Fruit fly (Drosophila melanogaster) whole organism, embryonic: ENCODE data around the gene CG33795.

Experiments used
- Abd-B ChIP-seq: fragments of 200-800 bp; sonication (Bioruptor generic); optimal IDR thresholded peaks from 2 replicates; lab custom pipeline; 2018; ENCODE audit warnings: missing biosample characterization, mild to moderate bottlenecking, missing genetic modification characterization, moderate library complexity
- B-H1 ChIP-seq: fragments of 200-800 bp; sonication (Bioruptor generic); IDR thresholded peaks from 3 replicates; pipeline ENCODE4 v1.3.6; 2022; ENCODE audit warnings: missing biosample characterization, missing genetic modification characterization
- BEAF-32 ChIP-seq: fragments of 200-800 bp; sonication (Bioruptor generic); optimal IDR thresholded peaks from 3 replicates; lab custom pipeline; 2017; ENCODE audit warnings: missing biosample characterization, missing genetic modification characterization, mild to moderate bottlenecking, moderate library complexity, missing genetic modification reagents
- CG1024 ChIP-seq: fragments of 200-800 bp; sonication (Bioruptor generic); IDR thresholded peaks from 2 replicates; pipeline ENCODE4 v1.3.6; 2022; ENCODE audit warnings: missing biosample characterization, missing genetic modification characterization
- CG10959 ChIP-seq: fragments of 200-800 bp; sonication (Bioruptor generic); IDR thresholded peaks from 2 replicates; pipeline ENCODE4 v1.3.6; 2022; ENCODE audit warnings: missing biosample characterization, missing genetic modification characterization
- CG11504 ChIP-seq: fragments of 200-800 bp; sonication (Bioruptor generic); optimal IDR thresholded peaks from 3 replicates; lab custom pipeline; 2019; ENCODE audit warnings: missing biosample characterization, mild to moderate bottlenecking, missing genetic modification characterization, moderate library complexity
- CG11723 ChIP-seq: fragments of 200-800 bp; sonication (Bioruptor generic); optimal IDR thresholded peaks from 2 replicates; lab custom pipeline; 2017; ENCODE audit warnings: missing biosample characterization, mild to moderate bottlenecking, missing genetic modification characterization
- CG12219 ChIP-seq: fragments of 200-800 bp; sonication (Bioruptor generic); optimal IDR thresholded peaks from 3 replicates; lab custom pipeline; 2018; ENCODE audit warnings: missing biosample characterization, mild to moderate bottlenecking, missing genetic modification characterization
- CG1529 ChIP-seq: fragments of 200-800 bp; sonication (Bioruptor generic); optimal IDR thresholded peaks from 3 replicates; lab custom pipeline; 2018; ENCODE audit warnings: missing biosample characterization, missing genetic modification characterization
- CG15514 ChIP-seq: fragments of 200-800 bp; sonication (Bioruptor generic); optimal IDR thresholded peaks from 3 replicates; lab custom pipeline; 2017; ENCODE audit warnings: missing biosample characterization, missing genetic modification characterization, mild to moderate bottlenecking, moderate library complexity, missing genetic modification reagents
- CG1603 ChIP-seq: fragments of 200-800 bp; sonication (Bioruptor generic); optimal IDR thresholded peaks from 2 replicates; lab custom pipeline; 2019; ENCODE audit warnings: missing biosample characterization, mild to moderate bottlenecking, missing genetic modification characterization, moderate library complexity
- CG18262 ChIP-seq: fragments of 200-800 bp; optimal IDR thresholded peaks from 3 replicates; lab custom pipeline; 2019; ENCODE audit warnings: missing biosample characterization, mild to moderate bottlenecking, missing genetic modification characterization, moderate library complexity
- CG1832 ChIP-seq: fragments of 200-800 bp; sonication (Bioruptor generic); optimal IDR thresholded peaks from 2 replicates; lab custom pipeline; 2017; ENCODE audit warnings: missing biosample characterization, mild to moderate bottlenecking, missing genetic modification characterization, inconsistent platforms
- CG2712 ChIP-seq: fragments of 200-800 bp; optimal IDR thresholded peaks from 3 replicates; lab custom pipeline; 2019; ENCODE audit warnings: missing biosample characterization, mild to moderate bottlenecking, missing genetic modification characterization, moderate library complexity
- CG30403 ChIP-seq: fragments of 200-800 bp; sonication (Bioruptor generic); optimal IDR thresholded peaks from 3 replicates; lab custom pipeline; 2016; ENCODE audit warnings: missing biosample characterization, missing genetic modification characterization
- CG31224 ChIP-seq: fragments of 200-800 bp; sonication (Bioruptor generic); IDR thresholded peaks from 2 replicates; pipeline ENCODE4 v1.3.6; 2022; ENCODE audit warnings: missing biosample characterization, missing genetic modification characterization
- CG32532 ChIP-seq: fragments of 200-800 bp; sonication (Bioruptor generic); IDR thresholded peaks from 2 replicates; pipeline ENCODE4 v1.3.6; 2022; ENCODE audit warnings: missing biosample characterization, missing genetic modification characterization
- CG4730 ChIP-seq: fragments of 200-800 bp; sonication (Bioruptor generic); IDR thresholded peaks from 2 replicates; pipeline ENCODE4 v1.3.6; 2022; ENCODE audit warnings: missing biosample characterization, missing genetic modification characterization
- CG4820 ChIP-seq: fragments of 200-800 bp; sonication (Bioruptor generic); optimal IDR thresholded peaks from 3 replicates; lab custom pipeline; 2016; ENCODE audit warnings: missing biosample characterization, missing genetic modification characterization
- CG5245 ChIP-seq: fragments of 200-800 bp; sonication (Bioruptor generic); optimal IDR thresholded peaks from 3 replicates; lab custom pipeline; 2016; ENCODE audit warnings: missing biosample characterization, missing genetic modification characterization
- CG9215 ChIP-seq: fragments of 200-800 bp; sonication (Bioruptor generic); IDR thresholded peaks from 2 replicates; pipeline ENCODE4 v1.3.6; 2022; ENCODE audit warnings: missing biosample characterization, missing genetic modification characterization
- Dbx ChIP-seq: fragments of 200-800 bp; sonication (Bioruptor generic); IDR thresholded peaks from 3 replicates; pipeline ENCODE4 v1.3.6; 2022; ENCODE audit warnings: missing biosample characterization, missing genetic modification characterization
- Doc2 ChIP-seq: fragments of 200-800 bp; sonication (Bioruptor generic); IDR thresholded peaks from 2 replicates; pipeline ENCODE4 v1.3.6; 2022; ENCODE audit warnings: missing biosample characterization, missing genetic modification characterization
- Gsc ChIP-seq: fragments of 200-800 bp; sonication (Bioruptor generic); IDR thresholded peaks from 2 replicates; pipeline ENCODE4 v1.3.6; 2022; ENCODE audit warnings: missing biosample characterization, missing genetic modification characterization
- Gug ChIP-seq: fragments of 200-800 bp; sonication (Bioruptor generic); IDR thresholded peaks from 4 replicates; pipeline ENCODE4 v1.3.6; 2022; ENCODE audit warnings: missing biosample characterization, missing genetic modification characterization
- HLH54F ChIP-seq: fragments of 200-800 bp; sonication (Bioruptor generic); optimal IDR thresholded peaks from 3 replicates; lab custom pipeline; 2016; ENCODE audit warnings: missing biosample characterization, missing genetic modification characterization
- HmgZ ChIP-seq: fragments of 200-800 bp; sonication (Bioruptor generic); optimal IDR thresholded peaks from 2 replicates; lab custom pipeline; 2018; ENCODE audit warnings: missing biosample characterization, mild to moderate bottlenecking, missing genetic modification characterization
- NC2α ChIP-seq: fragments of 200-800 bp; sonication (Bioruptor generic); optimal IDR thresholded peaks from 2 replicates; lab custom pipeline; 2016; ENCODE audit warnings: missing biosample characterization, missing genetic modification characterization
- Nf-YC ChIP-seq: fragments of 200-800 bp; optimal IDR thresholded peaks from 3 replicates; lab custom pipeline; 2019; ENCODE audit warnings: missing biosample characterization, mild to moderate bottlenecking, missing genetic modification characterization, moderate library complexity
- Spps ChIP-seq: fragments of 200-800 bp; sonication (Bioruptor generic); optimal IDR thresholded peaks from 2 replicates; lab custom pipeline; 2018; ENCODE audit warnings: missing biosample characterization, mild to moderate bottlenecking, missing genetic modification characterization
- Sry-β ChIP-seq: fragments of 200-800 bp; sonication (Bioruptor generic); optimal IDR thresholded peaks from 2 replicates; lab custom pipeline; 2018; ENCODE audit warnings: missing biosample characterization, mild to moderate bottlenecking, missing genetic modification characterization, moderate library complexity
- Stat92E ChIP-seq, 3 experiments: fragments of >200 bp in 2 of 3; fragments of 200-800 bp in 1 of 3; sonication (Bioruptor generic) in 1 of 3; optimal IDR thresholded peaks; 2 replicates each; lab custom pipeline; 2017 to 2019; ENCODE audit warnings: missing biosample characterization in 3 of 3, missing genetic modification characterization in 3 of 3, mild to moderate bottlenecking in 1 of 3, moderate library complexity in 1 of 3
- Vsx1 ChIP-seq: fragments of 200-800 bp; sonication (Bioruptor generic); optimal IDR thresholded peaks from 2 replicates; lab custom pipeline; 2017; ENCODE audit warnings: missing biosample characterization, mild to moderate bottlenecking, missing genetic modification characterization, missing genetic modification reagents
- al ChIP-seq: fragments of 200-800 bp; sonication (Bioruptor generic); IDR thresholded peaks from 2 replicates; pipeline ENCODE4 v1.3.6; 2022; ENCODE audit warnings: missing biosample characterization, missing genetic modification characterization
- aop ChIP-seq: fragments of 200-800 bp; sonication (Bioruptor generic); IDR thresholded peaks from 2 replicates; pipeline ENCODE4 v1.3.6; 2022; ENCODE audit warnings: missing biosample characterization, missing genetic modification characterization
- exex ChIP-seq: fragments of 200-800 bp; sonication (Bioruptor generic); optimal IDR thresholded peaks from 4 replicates; lab custom pipeline; 2018; ENCODE audit warnings: missing biosample characterization, mild to moderate bottlenecking, missing genetic modification characterization, moderate library complexity
- fd102C ChIP-seq: fragments of 200-800 bp; sonication (Bioruptor generic); optimal IDR thresholded peaks from 2 replicates; lab custom pipeline; 2018; ENCODE audit warnings: missing biosample characterization, mild to moderate bottlenecking, missing genetic modification characterization, moderate library complexity
- fu2 ChIP-seq: fragments of 200-800 bp; sonication (Bioruptor generic); optimal IDR thresholded peaks from 2 replicates; lab custom pipeline; 2016; ENCODE audit warnings: missing biosample characterization, missing genetic modification characterization
- gfzf ChIP-seq: fragments of 200-800 bp; sonication (Bioruptor generic); optimal IDR thresholded peaks from 2 replicates; lab custom pipeline; 2016; ENCODE audit warnings: missing biosample characterization, mild to moderate bottlenecking, missing genetic modification characterization, moderate library complexity
- lab ChIP-seq: fragments of 200-800 bp; sonication (Bioruptor generic); optimal IDR thresholded peaks from 3 replicates; lab custom pipeline; 2017; ENCODE audit warnings: missing biosample characterization, missing genetic modification characterization, mild to moderate bottlenecking, moderate library complexity, missing genetic modification reagents
- lola ChIP-seq, 3 experiments: fragments of >200 bp in 2 of 3; fragments of 200-800 bp in 1 of 3; sonication (Bioruptor generic) in 1 of 3; optimal IDR thresholded peaks; 2 replicates each; lab custom pipeline; 2017 to 2019; ENCODE audit warnings: missing biosample characterization in 3 of 3, missing genetic modification characterization in 3 of 3, mild to moderate bottlenecking in 1 of 3, moderate library complexity in 1 of 3
- nau ChIP-seq: fragments of 200-800 bp; sonication (Bioruptor generic); optimal IDR thresholded peaks from 3 replicates; lab custom pipeline; 2017; ENCODE audit warnings: missing biosample characterization, mild to moderate bottlenecking, missing genetic modification characterization, missing genetic modification reagents
- otp ChIP-seq: fragments of 200-800 bp; sonication (Bioruptor generic); IDR thresholded peaks from 3 replicates; pipeline ENCODE4, ENCODE4 v1.3.6; 2022; ENCODE audit warnings: missing biosample characterization, missing genetic modification characterization
- ranshi ChIP-seq: fragments of 200-800 bp; sonication (Bioruptor generic); IDR thresholded peaks from 2 replicates; pipeline ENCODE4 v1.3.6; 2022; ENCODE audit warnings: missing biosample characterization, missing genetic modification characterization
- repo ChIP-seq: fragments of 200-800 bp; sonication (Bioruptor generic); optimal IDR thresholded peaks from 2 replicates; lab custom pipeline; 2016; ENCODE audit warnings: missing biosample characterization, missing genetic modification characterization
- rib ChIP-seq: fragments of 200-800 bp; sonication (Bioruptor generic); IDR thresholded peaks from 2 replicates; pipeline ENCODE4 v1.3.6; 2022; ENCODE audit warnings: missing biosample characterization, missing genetic modification characterization
- row ChIP-seq: fragments of 200-800 bp; sonication (Bioruptor generic); IDR thresholded peaks from 3 replicates; pipeline ENCODE4 v1.3.6; 2022; ENCODE audit warnings: missing biosample characterization, missing genetic modification characterization
- sob ChIP-seq: fragments of 200-800 bp; sonication (Bioruptor generic); IDR thresholded peaks from 2 replicates; pipeline ENCODE4 v1.3.6; 2022; ENCODE audit warnings: missing biosample characterization, missing genetic modification characterization
- unpg ChIP-seq: fragments of 200-800 bp; sonication (Bioruptor generic); optimal IDR thresholded peaks from 3 replicates; lab custom pipeline; 2018; ENCODE audit warnings: missing biosample characterization, mild to moderate bottlenecking, missing genetic modification characterization, moderate library complexity

The CG33795 gene

dm6 chr3L:16160420-16161069 lies 10.6 kb downstream of the CG33795 start (continued):
- TF ChIP-seq CG4730 (GFP tag; lab: Robert Waterston, UW) (peak; percentile 32; the same call in 1 of the 2 replicates), lola (GFP tag; optimal IDR thresholded peaks at IDR 0.05; lab: Kevin White, UChicago) (peak in 1 of 3 experiments; percentile 40), CG31224 (GFP tag; lab: Robert Waterston, UW) (no peak), CG15514 (peak; percentile 44), al (peak; percentile 53; the same call in 1 of the 2 replicates), CG12219 (peak; percentile 53), exex (tag; lab: Kevin White, UChicago) (no peak), CG11504 (tag; lab: Kevin White, UChicago) (peak; percentile 78), Gsc (no peak), CG1603 (tag; lab: Kevin White, UChicago) (peak; percentile 51), CG9215 (GFP tag; lab: Robert Waterston, UW) (peak; percentile 68), otp (GFP tag; lab: Robert Waterston, UW) (no peak), CG30403 (GFP tag; lab: Kevin White, UChicago) (peak; percentile 67), NC2α (GFP tag; lab: Kevin White, UChicago) (no peak), HLH54F (GFP tag; lab: Kevin White, UChicago) (peak; percentile 62), CG1529 (GFP tag; lab: Kevin White, UChicago) (peak; percentile 12), ranshi (GFP tag; lab: Robert Waterston, UW) (0 out of 2 replicates have a peak, but pooled peaks have one; percentile 3), Doc2 (GFP tag; lab: Robert Waterston, UW) (no peak), CG32532 (GFP tag; lab: Robert Waterston, UW) (no peak), CG11723 (GFP tag; lab: Kevin White, UChicago) (peak; percentile 18), CG1024 (GFP tag; lab: Robert Waterston, UW) (no peak), CG18262 (tag; lab: Kevin White, UChicago) (peak; percentile 57), CG5245 (GFP tag; lab: Kevin White, UChicago) (peak; percentile 48), HmgZ (tag; lab: Kevin White, UChicago) (peak; percentile 59), CG1832 (GFP tag; lab: Kevin White, UChicago) (no peak), fd102C (no peak), Dbx (GFP tag; lab: Robert Waterston, UW) (peak; percentile 54; the same call in 2 of the 3 replicates), Nf-YC (tag; lab: Kevin White, UChicago) (peak; percentile 41), lab (GFP tag; lab: Kevin White, UChicago) (peak; percentile 77), Stat92E (GFP tag; optimal IDR thresholded peaks at IDR 0.05; lab: Kevin White, UChicago) (no peak), repo (no peak), B-H1 (GFP tag; lab: Robert Waterston, UW) (no peak), CG10959 (no peak), row (peak; percentile 87), rib (GFP tag; lab: Robert Waterston, UW) (no peak; the same call in 1 of the 2 replicates), gfzf (GFP tag; lab: Kevin White, UChicago) (no peak), Gug (GFP tag; lab: Robert Waterston, UW) (peak; percentile 32; the same call in 1 of the 4 replicates), Sry-β (GFP tag; lab: Kevin White, UChicago) (no peak), Vsx1 (no peak), unpg (GFP tag; lab: Kevin White, UChicago) (peak; percentile 54), BEAF-32 (GFP tag; lab: Kevin White, UChicago) (no peak), CG2712 (peak; percentile 56), sob (peak; percentile 54; the same call in 1 of the 2 replicates), nau (GFP tag; lab: Kevin White, UChicago) (peak; percentile 10), fu2 (peak; percentile 60), aop (GFP tag; lab: Robert Waterston, UW) (no peak), Abd-B (GFP tag; lab: Kevin White, UChicago) (peak; percentile 66), Spps (tag; lab: Kevin White, UChicago) (no peak), CG4820 (GFP tag; lab: Kevin White, UChicago) (peak; percentile 33)
